Fruit fly (Drosophila melanogaster) whole organism, wandering third instar larva: Measurements from ENCODE around the gene CG42460.

Experiments
- CrebA ChIP-seq: fragments of 200-800 bp; sonication (Bioruptor generic); optimal IDR thresholded peaks from 2 replicates; lab custom pipeline; 2016; ENCODE audit warnings: missing biosample characterization, mild to moderate bottlenecking, missing genetic modification characterization, borderline replicate concordance
- Dfd ChIP-seq: fragments of >200 bp; optimal IDR thresholded peaks from 2 replicates; lab custom pipeline; 2017; ENCODE audit warnings: missing biosample characterization, missing genetic modification characterization
- Jra ChIP-seq: sonication (Bioruptor generic); optimal IDR thresholded peaks from 2 replicates; lab custom pipeline; 2016; ENCODE audit warnings: missing biosample characterization, missing genetic modification characterization
- Myc ChIP-seq: fragments of >200 bp; optimal IDR thresholded peaks from 2 replicates; lab custom pipeline; 2017
- OdsH ChIP-seq: fragments of 200-800 bp; sonication (Bioruptor generic); optimal IDR thresholded peaks from 2 replicates; lab custom pipeline; 2016; ENCODE audit warnings: missing biosample characterization, mild to moderate bottlenecking, missing genetic modification characterization
- Sp1 ChIP-seq: fragments of 200-800 bp; sonication (Bioruptor generic); optimal IDR thresholded peaks from 3 replicates; lab custom pipeline; 2019; ENCODE audit warnings: missing biosample characterization, mild to moderate bottlenecking, missing genetic modification characterization, moderate library complexity
- brk ChIP-seq: fragments of 200-800 bp; sonication (Bioruptor generic); optimal IDR thresholded peaks from 2 replicates; lab custom pipeline; 2016; ENCODE audit warnings: missing biosample characterization, mild to moderate bottlenecking, missing genetic modification characterization
- fru ChIP-seq: fragments of 200-800 bp; sonication (Bioruptor generic); optimal IDR thresholded peaks from 3 replicates; lab custom pipeline; 2016; ENCODE audit warnings: missing biosample characterization, mild to moderate bottlenecking, missing genetic modification characterization
- jim ChIP-seq: fragments of 175-275, 200-325 bp; sonication (Bioruptor generic); optimal IDR thresholded peaks from 2 replicates; lab custom pipeline; 2016; ENCODE audit warnings: missing biosample characterization, mild to moderate bottlenecking, missing genetic modification characterization
- lola ChIP-seq: fragments of >200 bp; optimal IDR thresholded peaks from 2 replicates; lab custom pipeline; 2017; ENCODE audit warnings: missing biosample characterization, missing genetic modification characterization
- psq ChIP-seq: fragments of 200-800 bp; sonication (Bioruptor generic); optimal IDR thresholded peaks from 3 replicates; lab custom pipeline; 2017; ENCODE audit warnings: missing biosample characterization, mild to moderate bottlenecking, missing genetic modification characterization, moderate library complexity
- usp ChIP-seq: fragments of >200 bp; optimal IDR thresholded peaks from 2 replicates; lab custom pipeline; 2017; ENCODE audit warnings: missing biosample characterization, missing genetic modification characterization

dm6 chr2L:3407722-3408121, 19.4 kb upstream of the CG42460 start:
- no peak for TF ChIP-seq fru (GFP tag; lab: Kevin White, UChicago)
- no peak for TF ChIP-seq OdsH (GFP tag; lab: Kevin White, UChicago)
- no peak for TF ChIP-seq lola (GFP tag; lab: Kevin White, UChicago)
- no peak for TF ChIP-seq jim
- TF ChIP-seq Sp1 (GFP tag; lab: Kevin White, UChicago), result no peak
- TF ChIP-seq usp, result no peak
- TF ChIP-seq psq (GFP tag; lab: Kevin White, UChicago), result no peak
- no peak for TF ChIP-seq Myc
- TF ChIP-seq brk (GFP tag; lab: Kevin White, UChicago), result no peak
- peak; percentile 98 for TF ChIP-seq Dfd (GFP tag; lab: Kevin White, UChicago)
- TF ChIP-seq CrebA, result no peak
- no peak for TF ChIP-seq Jra (GFP tag; lab: Kevin White, UChicago)
